Fruit fly (Drosophila melanogaster) whole organism, embryonic: ENCODE measurements around the gene dysf.

Source experiments
- C15 ChIP-seq: fragments of 200-800 bp; sonication (Bioruptor generic); IDR thresholded peaks from 3 replicates; pipeline ENCODE4 v1.3.6; 2022; ENCODE audit warnings: missing biosample characterization, missing genetic modification characterization
- CG10366 ChIP-seq: fragments of 200-800 bp; sonication (Bioruptor generic); IDR thresholded peaks from 2 replicates; pipeline ENCODE4 v1.3.6; 2022; ENCODE audit warnings: missing biosample characterization, missing genetic modification characterization
- CG10462 ChIP-seq: fragments of 200-800 bp; sonication (Bioruptor generic); optimal IDR thresholded peaks from 2 replicates; lab custom pipeline; 2016; ENCODE audit warnings: missing biosample characterization, missing genetic modification characterization
- CG10959 ChIP-seq: fragments of 200-800 bp; sonication (Bioruptor generic); IDR thresholded peaks from 2 replicates; pipeline ENCODE4 v1.3.6; 2022; ENCODE audit warnings: missing biosample characterization, missing genetic modification characterization
- CG14050 ChIP-seq: fragments of 200-800 bp; sonication (Bioruptor generic); IDR thresholded peaks from 3 replicates; pipeline ENCODE4 v1.3.6; 2022; ENCODE audit warnings: missing biosample characterization, missing genetic modification characterization
- CG14710 ChIP-seq: fragments of 200-800 bp; sonication (Bioruptor generic); optimal IDR thresholded peaks from 3 replicates; lab custom pipeline; 2019; ENCODE audit warnings: missing biosample characterization, mild to moderate bottlenecking, missing genetic modification characterization, moderate library complexity
- CG15479 ChIP-seq: fragments of 200-800 bp; sonication (Bioruptor generic); optimal IDR thresholded peaks from 3 replicates; lab custom pipeline; 2019; ENCODE audit warnings: missing biosample characterization, mild to moderate bottlenecking, missing genetic modification characterization, moderate library complexity
- CG1647 ChIP-seq: fragments of 200-800 bp; sonication (Bioruptor generic); optimal IDR thresholded peaks from 3 replicates; lab custom pipeline; 2016; ENCODE audit warnings: missing biosample characterization, missing genetic modification characterization
- CG17328 ChIP-seq: fragments of 200-800 bp; sonication (Bioruptor generic); IDR thresholded peaks from 2 replicates; pipeline ENCODE4 v1.3.6; 2022; ENCODE audit warnings: missing biosample characterization, missing genetic modification characterization
- CG17802 ChIP-seq: fragments of 200-800 bp; sonication (Bioruptor generic); optimal IDR thresholded peaks from 2 replicates; lab custom pipeline; 2018; ENCODE audit warnings: missing biosample characterization, mild to moderate bottlenecking, missing genetic modification characterization, moderate library complexity
- CG32767 ChIP-seq: fragments of 200-800 bp; sonication (Bioruptor generic); IDR thresholded peaks from 2 replicates; pipeline ENCODE4 v1.3.6; 2022; ENCODE audit warnings: missing biosample characterization, missing genetic modification characterization
- CG33213 ChIP-seq: fragments of 200-800 bp; sonication (Bioruptor generic); optimal IDR thresholded peaks from 3 replicates; lab custom pipeline; 2016; ENCODE audit warnings: missing biosample characterization, missing genetic modification characterization
- CG6765 ChIP-seq: fragments of 200-800 bp; sonication (Bioruptor generic); optimal IDR thresholded peaks from 3 replicates; lab custom pipeline; 2017; ENCODE audit warnings: missing biosample characterization, mild to moderate bottlenecking, missing genetic modification characterization
- CG7271 ChIP-seq: fragments of 200-800 bp; sonication (Bioruptor generic); optimal IDR thresholded peaks from 2 replicates; lab custom pipeline; 2018; ENCODE audit warnings: missing biosample characterization, mild to moderate bottlenecking, missing genetic modification characterization, moderate library complexity
- Camta ChIP-seq: fragments of 200-800 bp; sonication (Bioruptor generic); optimal IDR thresholded peaks from 2 replicates; lab custom pipeline; 2016; ENCODE audit warnings: missing biosample characterization, missing genetic modification characterization
- Dad ChIP-seq: fragments of 200-800 bp; sonication (Bioruptor generic); optimal IDR thresholded peaks from 3 replicates; lab custom pipeline; 2016; ENCODE audit warnings: missing biosample characterization, missing genetic modification characterization
- Dip2 ChIP-seq: fragments of 200-800 bp; sonication (Bioruptor generic); IDR thresholded peaks from 2 replicates; pipeline ENCODE4 v1.3.6; 2022; ENCODE audit warnings: missing biosample characterization, missing genetic modification characterization
- Gsc ChIP-seq: fragments of 200-800 bp; sonication (Bioruptor generic); IDR thresholded peaks from 2 replicates; pipeline ENCODE4 v1.3.6; 2022; ENCODE audit warnings: missing biosample characterization, missing genetic modification characterization
- Lhr ChIP-seq: fragments of 200-800 bp; sonication (Bioruptor generic); optimal IDR thresholded peaks from 3 replicates; lab custom pipeline; 2017; ENCODE audit warnings: mild to moderate bottlenecking, missing biosample characterization, missing genetic modification reagents, missing genetic modification characterization
- Max ChIP-seq: fragments of 200-800 bp; sonication (Bioruptor generic); optimal IDR thresholded peaks from 2 replicates; lab custom pipeline; 2016; ENCODE audit warnings: missing biosample characterization, mild to moderate bottlenecking, missing genetic modification characterization
- Nf-YB ChIP-seq: fragments of 200-800 bp; sonication (Bioruptor generic); optimal IDR thresholded peaks from 3 replicates; lab custom pipeline; 2019; ENCODE audit warnings: missing biosample characterization, mild to moderate bottlenecking, missing genetic modification characterization, moderate library complexity
- Ravus ChIP-seq: fragments of 200-800 bp; sonication (Bioruptor generic); IDR thresholded peaks from 2 replicates; pipeline ENCODE4 v1.3.6; 2022; ENCODE audit warnings: missing biosample characterization, missing genetic modification characterization
- Rx ChIP-seq: fragments of 200-800 bp; sonication (Bioruptor generic); IDR thresholded peaks from 2 replicates; pipeline ENCODE4 v1.3.6; 2022; ENCODE audit warnings: missing biosample characterization, missing genetic modification characterization
- Sin3A ChIP-seq: fragments of >200 bp; optimal IDR thresholded peaks from 2 replicates; lab custom pipeline; 2018
- Spps ChIP-seq: fragments of 200-800 bp; sonication (Bioruptor generic); optimal IDR thresholded peaks from 2 replicates; lab custom pipeline; 2018; ENCODE audit warnings: missing biosample characterization, mild to moderate bottlenecking, missing genetic modification characterization
- Sry-β ChIP-seq: fragments of 200-800 bp; sonication (Bioruptor generic); optimal IDR thresholded peaks from 2 replicates; lab custom pipeline; 2018; ENCODE audit warnings: missing biosample characterization, mild to moderate bottlenecking, missing genetic modification characterization, moderate library complexity
- ap ChIP-seq: fragments of 200-800 bp; sonication (Bioruptor generic); IDR thresholded peaks from 2 replicates; pipeline ENCODE4 v1.3.6; 2022; ENCODE audit warnings: missing biosample characterization, missing genetic modification characterization
- ash1 ChIP-seq: fragments of 200-800 bp; sonication (Bioruptor generic); optimal IDR thresholded peaks from 2 replicates; lab custom pipeline; 2018; ENCODE audit warnings: missing biosample characterization, mild to moderate bottlenecking, missing genetic modification characterization
- az2 ChIP-seq: fragments of 200-800 bp; sonication (Bioruptor generic); optimal IDR thresholded peaks from 3 replicates; lab custom pipeline; 2016; ENCODE audit warnings: missing biosample characterization, missing genetic modification characterization
- bsh ChIP-seq, 2 experiments: fragments of 200-800 bp; sonication (Bioruptor generic); optimal IDR thresholded peaks; 2 replicates each; lab custom pipeline; 2017 to 2018; ENCODE audit warnings: mild to moderate bottlenecking in 2 of 2, missing biosample characterization in 2 of 2, missing genetic modification characterization in 2 of 2, moderate library complexity in 1 of 2
- cg ChIP-seq: fragments of 200-800 bp; sonication (Bioruptor generic); optimal IDR thresholded peaks from 3 replicates; lab custom pipeline; 2019; ENCODE audit warnings: missing biosample characterization, mild to moderate bottlenecking, missing genetic modification characterization, moderate library complexity
- dmrt11E ChIP-seq: fragments of 200-800 bp; sonication (Bioruptor generic); optimal IDR thresholded peaks from 3 replicates; lab custom pipeline; 2018; ENCODE audit warnings: missing biosample characterization, mild to moderate bottlenecking, missing genetic modification characterization, moderate library complexity
- dpn ChIP-seq, 2 experiments: fragments of 200-800 bp; sonication (Bioruptor generic); optimal IDR thresholded peaks; 3 replicates each; lab custom pipeline; 2016; ENCODE audit warnings: missing biosample characterization in 2 of 2, missing genetic modification characterization in 2 of 2
- ewg ChIP-seq: fragments of 200-800 bp; sonication (Bioruptor generic); optimal IDR thresholded peaks from 3 replicates; lab custom pipeline; 2017; ENCODE audit warnings: mild to moderate bottlenecking, missing biosample characterization, missing genetic modification reagents, missing genetic modification characterization
- fd96Cb ChIP-seq: fragments of 200-800 bp; sonication (Bioruptor generic); optimal IDR thresholded peaks from 2 replicates; lab custom pipeline; 2018; ENCODE audit warnings: missing biosample characterization, mild to moderate bottlenecking, missing genetic modification characterization, moderate library complexity
- grau ChIP-seq: fragments of 200-800 bp; optimal IDR thresholded peaks from 3 replicates; lab custom pipeline; 2019; ENCODE audit warnings: missing biosample characterization, mild to moderate bottlenecking, missing genetic modification characterization, moderate library complexity
- gsb-n ChIP-seq: fragments of 200-800 bp; sonication (Bioruptor generic); optimal IDR thresholded peaks from 3 replicates; lab custom pipeline; 2018; ENCODE audit warnings: missing biosample characterization, mild to moderate bottlenecking, missing genetic modification characterization
- ind ChIP-seq: fragments of 200-800 bp; sonication (Bioruptor generic); optimal IDR thresholded peaks from 3 replicates; lab custom pipeline; 2016; ENCODE audit warnings: missing biosample characterization, missing genetic modification characterization
- ken ChIP-seq: fragments of 200-800 bp; sonication (Bioruptor generic); IDR thresholded peaks from 3 replicates; pipeline ENCODE4 v1.3.6; 2022; ENCODE audit warnings: missing biosample characterization, missing genetic modification characterization
- lbe ChIP-seq: fragments of 200-800 bp; sonication (Bioruptor generic); optimal IDR thresholded peaks from 2 replicates; lab custom pipeline; 2016; ENCODE audit warnings: missing biosample characterization, mild to moderate bottlenecking, missing genetic modification characterization
- lmd ChIP-seq: fragments of 200-800 bp; sonication (Bioruptor generic); IDR thresholded peaks from 2 replicates; pipeline ENCODE4 v1.3.6; 2022; ENCODE audit warnings: missing biosample characterization, missing genetic modification characterization
- luna ChIP-seq: fragments of 200-800 bp; sonication (Bioruptor generic); optimal IDR thresholded peaks from 2 replicates; lab custom pipeline; 2016; ENCODE audit warnings: missing biosample characterization, missing genetic modification characterization
- maf-S ChIP-seq: fragments of 200-800 bp; sonication (Bioruptor generic); optimal IDR thresholded peaks from 2 replicates; lab custom pipeline; 2016; ENCODE audit warnings: missing biosample characterization, missing genetic modification characterization
- repo ChIP-seq: fragments of 200-800 bp; sonication (Bioruptor generic); optimal IDR thresholded peaks from 2 replicates; lab custom pipeline; 2016; ENCODE audit warnings: missing biosample characterization, missing genetic modification characterization
- row ChIP-seq: fragments of 200-800 bp; sonication (Bioruptor generic); IDR thresholded peaks from 3 replicates; pipeline ENCODE4 v1.3.6; 2022; ENCODE audit warnings: missing biosample characterization, missing genetic modification characterization
- sob ChIP-seq: fragments of 200-800 bp; sonication (Bioruptor generic); IDR thresholded peaks from 2 replicates; pipeline ENCODE4 v1.3.6; 2022; ENCODE audit warnings: missing biosample characterization, missing genetic modification characterization
- toy ChIP-seq: fragments of 200-800 bp; sonication (Bioruptor generic); IDR thresholded peaks from 2 replicates; pipeline ENCODE4 v1.3.6; 2022; ENCODE audit warnings: missing biosample characterization, missing genetic modification characterization
- twi ChIP-seq: fragments of 200-800 bp; optimal IDR thresholded peaks from 2 replicates; lab custom pipeline; 2019; ENCODE audit warnings: missing biosample characterization, mild to moderate bottlenecking, missing genetic modification characterization, moderate library complexity
- unc-4 ChIP-seq: fragments of 200-800 bp; sonication (Bioruptor generic); IDR thresholded peaks from 2 replicates; pipeline ENCODE4 v1.3.6; 2022; ENCODE audit warnings: missing biosample characterization, missing genetic modification characterization; ENCODE audit not compliant: partially characterized antibody
- wor ChIP-seq: fragments of 200-800 bp; sonication (Bioruptor generic); IDR thresholded peaks from 2 replicates; pipeline ENCODE4 v1.3.6; 2022; ENCODE audit warnings: missing biosample characterization, missing genetic modification characterization
- zfh1 ChIP-seq: fragments of 200-800 bp; sonication (Bioruptor generic); IDR thresholded peaks from 3 replicates; pipeline ENCODE4 v1.3.6; 2022; ENCODE audit warnings: missing biosample characterization, missing genetic modification characterization

The dysf gene

DNA sequence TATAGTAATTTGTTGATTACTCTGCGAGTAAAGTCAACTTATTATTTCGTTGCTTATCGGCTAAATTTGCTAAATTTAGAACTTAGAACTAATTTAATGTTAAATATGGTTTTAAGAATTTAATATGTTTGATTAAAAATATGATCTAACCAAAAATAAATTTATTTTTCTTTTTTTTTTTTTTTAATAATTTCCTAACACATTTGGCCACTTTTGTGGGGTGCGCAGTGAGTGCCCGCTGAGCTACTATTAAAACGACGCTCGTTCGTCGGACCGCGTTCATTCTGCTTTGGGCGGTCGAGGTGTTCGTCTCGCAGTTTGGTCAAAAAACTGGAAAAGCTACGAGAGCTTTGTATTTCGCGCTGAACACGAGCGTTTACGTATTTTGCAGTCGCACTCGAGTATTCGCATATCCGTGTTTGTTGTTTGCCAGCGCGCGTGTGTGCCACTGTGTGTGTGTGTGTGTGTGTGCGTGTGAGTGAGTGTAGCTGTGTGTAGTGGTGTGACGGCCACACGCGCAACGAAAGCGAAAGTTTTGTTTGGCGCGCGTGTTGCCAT lies 8.2 kb upstream of the dysf start, which contains the start of gene Cipc (continued):
- TF ChIP-seq Dip2 (GFP tag; lab: Robert Waterston, UW) (no peak), sob (GFP tag; lab: Robert Waterston, UW) (peak; percentile 64), twi (peak; percentile 36), Max (GFP tag; lab: Kevin White, UChicago) (peak; percentile 74), toy (GFP tag; lab: Robert Waterston, UW) (no peak), lbe (GFP tag; lab: Kevin White, UChicago) (peak; percentile 63), CG1647 (GFP tag; lab: Kevin White, UChicago) (peak; percentile 77), lmd (GFP tag; lab: Robert Waterston, UW) (peak; percentile 79), ash1 (no peak), bsh (GFP tag; optimal IDR thresholded peaks at IDR 0.05; lab: Kevin White, UChicago) (peak in 1 of 2 experiments; percentile 58), maf-S (GFP tag; lab: Kevin White, UChicago) (no peak), cg (GFP tag; lab: Kevin White, UChicago) (peak; percentile 79), ken (GFP tag; lab: Robert Waterston, UW) (0 out of 3 replicates have a peak, but pooled peaks have one; percentile 33), CG17328 (GFP tag; lab: Robert Waterston, UW) (peak; percentile 52; the same call in 1 of the 2 replicates), dpn (GFP tag; optimal IDR thresholded peaks at IDR 0.05; lab: Kevin White, UChicago) (peak; percentile 19 to 69), CG17802 (tag; lab: Kevin White, UChicago) (no peak), ewg (peak; percentile 38), Spps (tag; lab: Kevin White, UChicago) (no peak), Rx (peak; percentile 32; the same call in 1 of the 2 replicates), ap (GFP tag; lab: Robert Waterston, UW) (peak; percentile 48), CG14710 (tag; lab: Kevin White, UChicago) (peak; percentile 28), grau (tag; lab: Kevin White, UChicago) (peak; percentile 84), Sin3A (lab: Kevin White, UChicago) (no peak), Camta (GFP tag; lab: Kevin White, UChicago) (no peak), CG10366 (no peak; the same call in none of the 2 replicates), row (GFP tag; lab: Robert Waterston, UW) (peak; percentile 79), az2 (GFP tag; lab: Kevin White, UChicago) (peak; percentile 60), repo (GFP tag; lab: Kevin White, UChicago) (no peak), CG14050 (GFP tag; lab: Robert Waterston, UW) (peak; percentile 73), Sry-β (GFP tag; lab: Kevin White, UChicago) (peak; percentile 42), C15 (GFP tag; lab: Robert Waterston, UW) (0 out of 3 replicates have a peak, but pooled peaks have one; percentile 32), zfh1 (GFP tag; lab: Robert Waterston, UW) (peak; percentile 77; the same call in 2 of the 3 replicates), wor (GFP tag; lab: Robert Waterston, UW) (no peak), CG10462 (no peak), ind (GFP tag; lab: Kevin White, UChicago) (peak; percentile 65), Ravus (peak; percentile 42), dmrt11E (tag; lab: Kevin White, UChicago) (no peak), CG6765 (GFP tag; lab: Kevin White, UChicago) (peak; percentile 69), Gsc (no peak), Dad (GFP tag; lab: Kevin White, UChicago) (no peak), CG10959 (peak; percentile 40; the same call in 1 of the 2 replicates), fd96Cb (peak; percentile 52), unc-4 (GFP tag; lab: Robert Waterston, UW) (no peak), gsb-n (tag; lab: Kevin White, UChicago) (peak; percentile 41), Lhr (GFP tag; lab: Kevin White, UChicago) (no peak), CG15479 (no peak), CG7271 (tag; lab: Kevin White, UChicago) (peak; percentile 10), Nf-YB (GFP tag; lab: Kevin White, UChicago) (peak; percentile 70), CG32767 (GFP tag; lab: Robert Waterston, UW) (peak; percentile 39; the same call in 1 of the 2 replicates), CG33213 (GFP tag; lab: Kevin White, UChicago) (peak; percentile 32), luna (no peak)
